7 worm cellular contexts compared by ENCODE assay signal in the genomic region with DNA sequence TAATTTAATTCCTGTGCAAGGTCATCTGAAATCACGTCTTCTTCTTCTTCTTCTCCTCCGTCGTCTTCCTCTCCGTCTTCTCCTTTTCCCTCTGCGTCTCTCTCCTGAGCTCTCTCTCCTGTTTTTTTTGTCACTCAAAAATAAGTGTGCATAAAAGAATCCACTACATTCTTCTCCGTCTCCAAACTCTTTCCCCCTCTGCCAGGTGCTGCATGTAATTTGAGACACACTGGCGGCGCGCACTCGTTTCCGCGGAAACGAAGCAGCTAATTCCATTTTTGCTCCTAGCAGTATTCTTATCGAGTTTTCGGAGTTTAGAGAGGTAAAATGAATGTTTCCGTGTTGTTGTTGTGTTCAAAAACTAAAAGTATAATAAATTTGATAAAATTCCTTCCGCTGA.
A peak's percentile ranks its signal among the peaks of the same experiment; 100 is the strongest.
TF ChIP-seq lines count a peak whose summit lies in the region.

No protein-coding gene starts in this region.

TF ChIP-seq in whole organism, L1 larva, 84 proteins besides CTCF, POLR2A, EP300 and RAD21:
- TF ChIP-seq swsn-7 (tag; optimal IDR thresholded peaks at IDR 0.05; lab: Kevin White, UChicago): no peak
- TF ChIP-seq efl-1 (optimal IDR thresholded peaks at IDR 0.05; lab: Kevin White, UChicago): no peak
- no peak for TF ChIP-seq efl-1 (GFP tag; optimal IDR thresholded peaks at IDR 0.05 in 1 of 2; lab: Kevin White, UChicago)
- TF ChIP-seq nhr-47 (tag; optimal IDR thresholded peaks at IDR 0.05; lab: Kevin White, UChicago): peak; percentile 2
- peak; percentile 72 for TF ChIP-seq fkh-8 (tag; optimal IDR thresholded peaks at IDR 0.05; lab: Kevin White, UChicago)
- peak in 1 of 2 experiments; percentile 14 for TF ChIP-seq lsy-2 (tag; optimal IDR thresholded peaks at IDR 0.05; lab: Kevin White, UChicago)
- TF ChIP-seq nhr-71 (tag; optimal IDR thresholded peaks at IDR 0.05; lab: Kevin White, UChicago): peak; percentile 46
- peak; percentile 38 for TF ChIP-seq mep-1 (tag; optimal IDR thresholded peaks at IDR 0.05; lab: Kevin White, UChicago)
- peak in 1 of 3 experiments; percentile 23 for TF ChIP-seq ceh-82 (tag; optimal IDR thresholded peaks at IDR 0.05; lab: Kevin White, UChicago)
- TF ChIP-seq lin-14 (GFP tag; optimal IDR thresholded peaks at IDR 0.05; lab: Kevin White, UChicago): peak; percentile 49
TF ChIP-seq in whole organism, L1 larva: peak in this region for 7.

TF ChIP-seq in whole organism, L2 larva, 48 proteins besides CTCF, POLR2A, EP300 and RAD21:
- peak; percentile 11 for TF ChIP-seq unc-55 (GFP tag; optimal IDR thresholded peaks at IDR 0.05; lab: Kevin White, UChicago)
- TF ChIP-seq ZK546.5 (tag; optimal IDR thresholded peaks at IDR 0.05; lab: Kevin White, UChicago): no peak
- peak; percentile 19 for TF ChIP-seq C34F6.9 (tag; optimal IDR thresholded peaks at IDR 0.05; lab: Kevin White, UChicago)
- TF ChIP-seq egl-27 (tag; optimal IDR thresholded peaks at IDR 0.05; lab: Kevin White, UChicago): no peak
- TF ChIP-seq nhr-12 (tag; optimal IDR thresholded peaks at IDR 0.05; lab: Kevin White, UChicago): no peak
- no peak for TF ChIP-seq unc-39 (tag; optimal IDR thresholded peaks at IDR 0.05; lab: Kevin White, UChicago)
- no peak for TF ChIP-seq snpc-4 (tag; optimal IDR thresholded peaks at IDR 0.05; lab: Kevin White, UChicago)
- no peak for TF ChIP-seq F13H6.1 (tag; optimal IDR thresholded peaks at IDR 0.05; lab: Kevin White, UChicago)

TF ChIP-seq in whole organism, L3 larva, 47 proteins besides CTCF, POLR2A, EP300 and RAD21:
- no peak for TF ChIP-seq aly-2 (tag; optimal IDR thresholded peaks at IDR 0.05; lab: Kevin White, UChicago)
- TF ChIP-seq lin-39 (tag; optimal IDR thresholded peaks at IDR 0.05; lab: Kevin White, UChicago): no peak
- TF ChIP-seq elt-1 (tag; optimal IDR thresholded peaks at IDR 0.05; lab: Kevin White, UChicago): no peak
- no peak for TF ChIP-seq ama-1 (optimal IDR thresholded peaks at IDR 0.05; lab: Kevin White, UChicago)
- no peak for TF ChIP-seq hmg-11 (tag; optimal IDR thresholded peaks at IDR 0.05; lab: Kevin White, UChicago)
- no peak for TF ChIP-seq nhr-237 (tag; optimal IDR thresholded peaks at IDR 0.05; lab: Kevin White, UChicago)
- no peak for TF ChIP-seq nfya-1 (tag; optimal IDR thresholded peaks at IDR 0.05; lab: Kevin White, UChicago; ENCODE audit: insufficient read depth)
- peak; percentile 3 for TF ChIP-seq lin-15B (tag; optimal IDR thresholded peaks at IDR 0.05; lab: Kevin White, UChicago)

TF ChIP-seq in whole organism, L4 larva, 104 proteins besides CTCF, POLR2A, EP300 and RAD21:
- TF ChIP-seq tra-1 (GFP tag; IDR thresholded peaks at IDR 0.05; lab: Robert Waterston, UW) (no peak), nhr-42 (GFP tag; IDR thresholded peaks at IDR 0.05; lab: Robert Waterston, UW) (no peak), F49E8.2 (tag; optimal IDR thresholded peaks at IDR 0.05; lab: Kevin White, UChicago; ENCODE audit: borderline replicate concordance) (no peak), snpc-1.2 (GFP tag; IDR thresholded peaks at IDR 0.05; lab: Robert Waterston, UW) (no peak), nhr-11 (tag; optimal IDR thresholded peaks at IDR 0.05; lab: Kevin White, UChicago) (peak; percentile 31), ceh-82 (tag; optimal IDR thresholded peaks at IDR 0.05; lab: Kevin White, UChicago) (no peak), nhr-102 (tag; optimal IDR thresholded peaks at IDR 0.05; lab: Kevin White, UChicago) (no peak), rbr-2 (tag; optimal IDR thresholded peaks at IDR 0.05; lab: Kevin White, UChicago) (peak; percentile 13), F26F4.8 (GFP tag; conservative IDR thresholded peaks at IDR 0.05; lab: Robert Waterston, UW) (no peak), php-3 (GFP tag; IDR thresholded peaks at IDR 0.05; lab: Robert Waterston, UW) (no peak), aha-1 (tag; lab: Kevin White, UChicago) (peak; percentile 5), dmd-8 (GFP tag; IDR thresholded peaks at IDR 0.05; lab: Robert Waterston, UW) (no peak), madf-5 (GFP tag; IDR thresholded peaks at IDR 0.05; lab: Robert Waterston, UW) (no peak)

TF ChIP-seq in whole organism, late embryonic, 69 proteins besides CTCF, POLR2A, EP300 and RAD21 (continues in another document):
- TF ChIP-seq ceh-9 (tag; optimal IDR thresholded peaks at IDR 0.05; lab: Kevin White, UChicago) (no peak), ztf-16 (tag; optimal IDR thresholded peaks at IDR 0.05; lab: Kevin White, UChicago) (no peak), ceh-30 (tag; optimal IDR thresholded peaks at IDR 0.05; lab: Kevin White, UChicago) (no peak), ceh-19 (GFP tag; optimal IDR thresholded peaks at IDR 0.05; lab: Kevin White, UChicago) (peak; percentile 49), fax-1 (tag; optimal IDR thresholded peaks at IDR 0.05; lab: Kevin White, UChicago) (no peak), madf-2 (tag; optimal IDR thresholded peaks at IDR 0.05; lab: Kevin White, UChicago) (no peak), odd-2 (tag; optimal IDR thresholded peaks at IDR 0.05; lab: Kevin White, UChicago) (no peak), ets-4 (tag; optimal IDR thresholded peaks at IDR 0.05; lab: Kevin White, UChicago) (no peak), Y22D7AL.16 (tag; optimal IDR thresholded peaks at IDR 0.05; lab: Kevin White, UChicago) (no peak), ceh-31 (tag; optimal IDR thresholded peaks at IDR 0.05; lab: Kevin White, UChicago) (no peak), ceh-18 (tag; optimal IDR thresholded peaks at IDR 0.05; lab: Kevin White, UChicago) (no peak), ceh-34 (tag; optimal IDR thresholded peaks at IDR 0.05; lab: Kevin White, UChicago) (peak; percentile 97), ceh-6 (GFP tag; optimal IDR thresholded peaks at IDR 0.05; lab: Kevin White, UChicago) (no peak), tbx-7 (tag; optimal IDR thresholded peaks at IDR 0.05; lab: Kevin White, UChicago) (no peak), unc-42 (tag; optimal IDR thresholded peaks at IDR 0.05; lab: Kevin White, UChicago) (peak; percentile 25), eyg-1 (tag; optimal IDR thresholded peaks at IDR 0.05; lab: Kevin White, UChicago) (no peak), nfya-1 (tag; optimal IDR thresholded peaks at IDR 0.05; lab: Kevin White, UChicago) (peak; percentile 7), ceh-14 (tag; optimal IDR thresholded peaks at IDR 0.05; lab: Kevin White, UChicago) (peak; percentile 18), npax-4 (tag; optimal IDR thresholded peaks at IDR 0.05; lab: Kevin White, UChicago) (no peak)

TF ChIP-seq in whole organism, mixed stage, embryonic, 35 proteins besides CTCF, POLR2A, EP300 and RAD21:
- TF ChIP-seq sptf-1 (tag; optimal IDR thresholded peaks at IDR 0.05; lab: Kevin White, UChicago) (no peak), nhr-28 (tag; optimal IDR thresholded peaks at IDR 0.05; lab: Kevin White, UChicago) (no peak), blmp-1 (tag; optimal IDR thresholded peaks at IDR 0.05; lab: Kevin White, UChicago) (no peak), cnd-1 (tag; optimal IDR thresholded peaks at IDR 0.05; lab: Kevin White, UChicago) (no peak), M03D4.4 (tag; optimal IDR thresholded peaks at IDR 0.05; lab: Kevin White, UChicago) (no peak), nhr-237 (tag; optimal IDR thresholded peaks at IDR 0.05; lab: Kevin White, UChicago) (no peak), tbx-8 (GFP tag; optimal IDR thresholded peaks at IDR 0.05; lab: Kevin White, UChicago) (no peak), drap-1 (GFP tag; optimal IDR thresholded peaks at IDR 0.05; lab: Kevin White, UChicago) (no peak), lin-13 (tag; optimal IDR thresholded peaks at IDR 0.05; lab: Kevin White, UChicago) (no peak), hlh-1 (tag; optimal IDR thresholded peaks at IDR 0.05; lab: Kevin White, UChicago) (peak; percentile 23), sem-2 (GFP tag; optimal IDR thresholded peaks at IDR 0.05; lab: Kevin White, UChicago) (no peak), ces-1 (GFP tag; optimal IDR thresholded peaks at IDR 0.05; lab: Kevin White, UChicago) (peak; percentile 71), lin-32 (GFP tag; optimal IDR thresholded peaks at IDR 0.05; lab: Kevin White, UChicago) (no peak)

TF ChIP-seq in whole organism, young adult, 124 proteins besides CTCF, POLR2A, EP300 and RAD21:
- no peak for TF ChIP-seq ets-4 (GFP tag; optimal IDR thresholded peaks at IDR 0.05; lab: Kevin White, UChicago)
- TF ChIP-seq hmg-1.2 (GFP tag; IDR thresholded peaks at IDR 0.05; lab: Robert Waterston, UW): peak; percentile 26; the same call in 1 of the 2 replicates
